Worm (Caenorhabditis elegans): ENCODE data around the gene Y17G7B.21.

Gene Y17G7B.21

ce11 chrII:11974048-11974995 lies 3.1 kb downstream of the Y17G7B.21 start (continued):
- TF ChIP-seq attf-5 (GFP tag; optimal IDR thresholded peaks at IDR 0.05) (no peak), ztf-25 (GFP tag; IDR thresholded peaks at IDR 0.05) (no peak), B0261.1 (tag; optimal IDR thresholded peaks at IDR 0.05) (no peak), somi-1 (GFP tag; optimal IDR thresholded peaks at IDR 0.05) (no peak), rpc-1 (optimal IDR thresholded peaks at IDR 0.05) (no peak), rpc-1 (tag; optimal IDR thresholded peaks at IDR 0.05) (no peak), die-1 (tag; optimal IDR thresholded peaks at IDR 0.05) (no peak), nfya-2 (GFP tag; IDR thresholded peaks at IDR 0.05) (no peak), B0019.2 (GFP tag; conservative IDR thresholded peaks at IDR 0.05) (no peak), repo-1 (tag; optimal IDR thresholded peaks at IDR 0.05) (peak; percentile 36), ztf-22 (GFP tag; optimal IDR thresholded peaks at IDR 0.05) (no peak), nfyb-1 (GFP tag; IDR thresholded peaks at IDR 0.05) (no peak), Y56A3A.18 (GFP tag; IDR thresholded peaks at IDR 0.05) (peak; percentile 47; the same call in 1 of the 2 replicates), snpc-3.4 (tag; optimal IDR thresholded peaks at IDR 0.05) (peak; percentile 33), sdz-38 (tag; optimal IDR thresholded peaks at IDR 0.05) (no peak), F23B12.7 (tag; optimal IDR thresholded peaks at IDR 0.05; ENCODE audit: insufficient read depth) (no peak), xnd-1 (tag; optimal IDR thresholded peaks at IDR 0.05) (peak; percentile 65), atf-7 (tag; optimal IDR thresholded peaks at IDR 0.05) (peak; percentile 84), tbx-9 (tag; optimal IDR thresholded peaks at IDR 0.05; ENCODE audit: borderline replicate concordance) (no peak), gei-17 (GFP tag; optimal IDR thresholded peaks at IDR 0.05) (peak; percentile 46), nhr-27 (tag; optimal IDR thresholded peaks at IDR 0.05) (peak; percentile 17), him-1 (tag; optimal IDR thresholded peaks at IDR 0.05) (no peak), lin-26 (GFP tag; IDR thresholded peaks at IDR 0.05) (no peak), ztf-18 (tag; optimal IDR thresholded peaks at IDR 0.05) (no peak), ZK185.1 (tag; optimal IDR thresholded peaks at IDR 0.05; ENCODE audit: poor library complexity, severe bottlenecking) (peak; percentile 43), ceh-58 (GFP tag; IDR thresholded peaks at IDR 0.05) (no peak), hmg-1.2 (GFP tag; IDR thresholded peaks at IDR 0.05) (no peak; the same call in 1 of the 2 replicates), ztf-26 (tag; optimal IDR thresholded peaks at IDR 0.05) (peak; percentile 44), nhr-120 (GFP tag; IDR thresholded peaks at IDR 0.05) (no peak), mxl-1 (tag; optimal IDR thresholded peaks at IDR 0.05) (no peak), mel-28 (tag; optimal IDR thresholded peaks at IDR 0.05; ENCODE audit: borderline replicate concordance) (no peak), ceh-27 (GFP tag; optimal IDR thresholded peaks at IDR 0.05) (no peak), snpc-1.1 (tag; optimal IDR thresholded peaks at IDR 0.05; ENCODE audit: insufficient read depth) (no peak), unc-130 (GFP tag; optimal IDR thresholded peaks at IDR 0.05) (no peak), lin-40 (tag; optimal IDR thresholded peaks at IDR 0.05) (peak; percentile 47), athp-1 (tag; optimal IDR thresholded peaks at IDR 0.05) (peak; percentile 72), F57C9.4 (tag; optimal IDR thresholded peaks at IDR 0.05) (no peak), snpc-1.3 (tag; optimal IDR thresholded peaks at IDR 0.05; ENCODE audit: insufficient read depth) (no peak), lin-54 (GFP tag; optimal IDR thresholded peaks at IDR 0.05) (peak; percentile 50), egl-18 (GFP tag; IDR thresholded peaks at IDR 0.05) (0 out of 2 replicates have a peak, but pooled peaks have one; percentile 51), ceh-100 (GFP tag; IDR thresholded peaks at IDR 0.05) (no peak), F52B5.7 (tag; optimal IDR thresholded peaks at IDR 0.05) (peak; percentile 12), madf-3 (GFP tag; IDR thresholded peaks at IDR 0.05) (no peak), K12H6.12 (tag; optimal IDR thresholded peaks at IDR 0.05) (peak; percentile 32), dox-1 (GFP tag; IDR thresholded peaks at IDR 0.05) (peak; percentile 35; the same call in 1 of the 2 replicates), hrde-1 (tag; optimal IDR thresholded peaks at IDR 0.05; ENCODE audit: borderline replicate concordance) (peak; percentile 49)

Data from whole organism, young adult.